Fruit fly (Drosophila melanogaster): Measurements from ENCODE around the gene Bfc.

Gene Bfc

DNA sequence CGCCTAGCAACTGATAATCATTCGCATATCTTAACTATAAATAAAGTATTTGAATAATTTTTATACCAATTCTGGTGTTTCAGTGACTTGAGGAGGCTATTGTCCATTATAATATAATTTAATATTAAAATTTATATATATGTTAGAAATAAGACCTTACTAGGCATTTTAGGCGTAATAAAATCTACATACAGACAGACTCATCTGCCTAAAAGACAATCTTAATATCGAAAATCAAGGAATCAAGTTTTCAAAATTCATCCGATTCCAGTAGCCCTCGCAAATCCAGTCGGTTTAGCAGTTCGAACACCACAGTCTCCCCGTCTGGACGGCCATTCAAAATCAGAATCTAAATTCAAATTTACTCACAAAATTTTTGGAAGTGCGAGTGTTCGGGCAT is 1.2 kb downstream of the Bfc start, which contains the start of the genes CG9130 and CG9133:
Gene CG9130 (plus strand): TSS at position 301 of the 400 bp plus-strand sequence.
Gene CG9133 (plus strand): TSS at position 301 of the 400 bp plus-strand sequence.
- TF ChIP-seq CG32264 (GFP tag; optimal IDR thresholded peaks at IDR 0.05) (no peak), brk (GFP tag; optimal IDR thresholded peaks at IDR 0.05) (no peak), Hr83 (GFP tag; optimal IDR thresholded peaks at IDR 0.05; ENCODE audit: poor library complexity, severe bottlenecking) (no peak), tai (GFP tag; optimal IDR thresholded peaks at IDR 0.05) (no peak), Mio (GFP tag; optimal IDR thresholded peaks at IDR 0.05) (no peak), Hr78 (GFP tag; optimal IDR thresholded peaks at IDR 0.05) (no peak), lola (GFP tag; optimal IDR thresholded peaks at IDR 0.05) (no peak), Dfd (GFP tag; optimal IDR thresholded peaks at IDR 0.05) (no peak), pan (optimal IDR thresholded peaks at IDR 0.05) (no peak), sv (GFP tag; optimal IDR thresholded peaks at IDR 0.05) (no peak), ey (GFP tag; optimal IDR thresholded peaks at IDR 0.05) (no peak), N (GFP tag; optimal IDR thresholded peaks at IDR 0.05) (no peak), dl (GFP tag; optimal IDR thresholded peaks at IDR 0.05; ENCODE audit: insufficient read depth in 1 of 2, partially characterized antibody in 2 of 2) (no peak), Myc (optimal IDR thresholded peaks at IDR 0.05) (no peak), h (GFP tag; optimal IDR thresholded peaks at IDR 0.05) (no peak)

DNA sequence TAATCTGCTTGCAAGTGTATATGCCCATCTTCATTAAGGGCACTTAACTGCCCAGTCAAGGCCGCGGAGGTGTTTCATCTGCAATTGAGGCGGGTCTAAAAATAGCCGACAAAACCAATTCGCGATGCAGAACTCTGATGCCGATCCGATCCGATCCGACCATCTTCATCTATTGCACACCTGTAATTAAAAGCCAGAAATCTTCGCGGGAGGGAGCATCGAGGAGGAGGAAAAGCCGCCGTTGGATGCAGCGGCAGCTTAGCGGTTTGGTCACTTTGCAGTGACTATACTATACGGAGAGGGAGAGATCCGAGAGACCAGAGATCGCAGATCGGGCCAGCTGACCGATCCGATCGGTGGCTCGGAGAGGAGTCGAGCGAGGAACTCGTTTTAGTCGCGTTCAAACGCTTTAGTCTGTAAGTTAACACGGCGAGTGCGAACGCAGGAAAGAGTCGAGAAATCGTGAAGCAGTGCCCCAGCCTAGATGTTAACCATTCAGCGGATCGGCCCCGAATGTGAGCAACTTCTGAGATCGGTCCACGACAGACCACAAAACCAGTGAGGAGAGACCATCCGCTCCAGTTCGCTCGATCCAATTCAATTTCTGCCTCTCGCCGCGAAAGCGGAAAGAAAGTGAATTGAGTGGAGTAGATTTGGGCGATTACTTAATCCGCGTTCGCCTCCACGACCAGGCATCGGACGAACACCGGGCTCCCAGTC is 5.7 kb downstream of the Bfc start, which contains the start of gene tfc:
Gene tfc (plus strand): TSS at position 389 of the 720 bp plus-strand sequence.
- TF ChIP-seq rgr (GFP tag; optimal IDR thresholded peaks at IDR 0.05) = peak; percentile 9
- TF ChIP-seq N (GFP tag; optimal IDR thresholded peaks at IDR 0.05) = no peak
- TF ChIP-seq brk (GFP tag; optimal IDR thresholded peaks at IDR 0.05) = no peak
- no peak for TF ChIP-seq tai (GFP tag; optimal IDR thresholded peaks at IDR 0.05)
- TF ChIP-seq Mio (GFP tag; optimal IDR thresholded peaks at IDR 0.05) = no peak
- peak; percentile 35 for TF ChIP-seq fru (GFP tag; optimal IDR thresholded peaks at IDR 0.05)
- no peak for TF ChIP-seq dmrt93B (GFP tag; optimal IDR thresholded peaks at IDR 0.05)
- TF ChIP-seq HLH106 (tag; optimal IDR thresholded peaks at IDR 0.05) = no peak
- TF ChIP-seq Hr83 (GFP tag; optimal IDR thresholded peaks at IDR 0.05; ENCODE audit: poor library complexity, severe bottlenecking) = peak; percentile 17
- TF ChIP-seq Dfd (GFP tag; optimal IDR thresholded peaks at IDR 0.05) = no peak
- no peak for TF ChIP-seq Hnf4 (GFP tag; optimal IDR thresholded peaks at IDR 0.05)
- peak in 1 of 2 experiments; percentile 10 for TF ChIP-seq foxo (GFP tag; optimal IDR thresholded peaks at IDR 0.05)
- TF ChIP-seq dsf (GFP tag; optimal IDR thresholded peaks at IDR 0.05; ENCODE audit: borderline replicate concordance) = no peak
- TF ChIP-seq pan (optimal IDR thresholded peaks at IDR 0.05) = no peak
- no peak for TF ChIP-seq ey (GFP tag; optimal IDR thresholded peaks at IDR 0.05)
- peak; percentile 23 for TF ChIP-seq Dif (GFP tag; optimal IDR thresholded peaks at IDR 0.05; ENCODE audit: partially characterized antibody)
- no peak for TF ChIP-seq Rel (GFP tag; optimal IDR thresholded peaks at IDR 0.05)
- TF ChIP-seq Rel (tag; optimal IDR thresholded peaks at IDR 0.05) = peak; percentile 17
- TF ChIP-seq Myc (optimal IDR thresholded peaks at IDR 0.05) = no peak
- TF ChIP-seq dl (GFP tag; optimal IDR thresholded peaks at IDR 0.05; ENCODE audit: insufficient read depth in 1 of 2, partially characterized antibody in 2 of 2) = no peak
- no peak for TF ChIP-seq CrebA (GFP tag; optimal IDR thresholded peaks at IDR 0.05; ENCODE audit: borderline replicate concordance)
- no peak for TF ChIP-seq sage (GFP tag; optimal IDR thresholded peaks at IDR 0.05)
- no peak for TF ChIP-seq sv (GFP tag; optimal IDR thresholded peaks at IDR 0.05)
- TF ChIP-seq br (GFP tag; optimal IDR thresholded peaks at IDR 0.05) = peak; percentile 7
- TF ChIP-seq OdsH (GFP tag; optimal IDR thresholded peaks at IDR 0.05) = no peak
- TF ChIP-seq Abd-B (GFP tag; optimal IDR thresholded peaks at IDR 0.05) = no peak
- TF ChIP-seq lola (GFP tag; optimal IDR thresholded peaks at IDR 0.05) = no peak
- no peak for TF ChIP-seq CG9705 (GFP tag; optimal IDR thresholded peaks at IDR 0.05)
- TF ChIP-seq Sp1 (GFP tag; optimal IDR thresholded peaks at IDR 0.05) = peak; percentile 15
- TF ChIP-seq jim (GFP tag; optimal IDR thresholded peaks at IDR 0.05) = peak; percentile 12
- no peak for TF ChIP-seq Hr78 (GFP tag; optimal IDR thresholded peaks at IDR 0.05)
- no peak for TF ChIP-seq GATAd (GFP tag; optimal IDR thresholded peaks at IDR 0.05)
- TF ChIP-seq CG32264 (GFP tag; optimal IDR thresholded peaks at IDR 0.05) = no peak
- TF ChIP-seq woc (GFP tag; optimal IDR thresholded peaks at IDR 0.05) = no peak
- TF ChIP-seq psq (GFP tag; optimal IDR thresholded peaks at IDR 0.05) = no peak
- peak; percentile 65 for TF ChIP-seq h (GFP tag; optimal IDR thresholded peaks at IDR 0.05)
- no peak for TF ChIP-seq Jra (GFP tag; optimal IDR thresholded peaks at IDR 0.05)
- peak; percentile 43 for TF ChIP-seq Vsx2 (GFP tag; optimal IDR thresholded peaks at IDR 0.05; ENCODE audit: partially characterized antibody)
- no peak for TF ChIP-seq usp (GFP tag; optimal IDR thresholded peaks at IDR 0.05)

All from whole organism, wandering third instar larva.